Worm (Caenorhabditis elegans) whole organism, late embryonic: ENCODE results near the gene ZK1248.17.

ENCODE experiments used
- K09A11.1 ChIP-seq: sonication (generic microtip); optimal IDR thresholded peaks from 2 replicates; lab custom pipeline; 2017; ENCODE audit warnings: antibody characterized with exemption, mild to moderate bottlenecking, missing genetic modification characterization, missing compliant biosample characterization; ENCODE audit not compliant: insufficient read depth
- ama-1 ChIP-seq: fragments of 150-350 bp; optimal IDR thresholded peaks from 2 replicates; lab custom pipeline; 2014
- ceh-24 ChIP-seq: sonication (generic microtip); optimal IDR thresholded peaks from 2 replicates; lab custom pipeline; 2016; ENCODE audit warnings: mild to moderate bottlenecking, missing genetic modification characterization, missing compliant biosample characterization
- che-1 ChIP-seq: sonication (generic microtip); optimal IDR thresholded peaks from 2 replicates; lab custom pipeline; 2016; ENCODE audit warnings: mild to moderate bottlenecking, missing genetic modification characterization, missing compliant biosample characterization
- dmd-4 ChIP-seq: sonication (generic microtip); optimal IDR thresholded peaks from 2 replicates; lab custom pipeline; 2016; ENCODE audit warnings: borderline replicate concordance, missing genetic modification characterization, missing compliant biosample characterization
- mec-3 ChIP-seq: sonication (generic microtip); optimal IDR thresholded peaks from 2 replicates; lab custom pipeline; 2016; ENCODE audit warnings: borderline replicate concordance, missing genetic modification characterization, missing compliant biosample characterization
- nfya-1 ChIP-seq: sonication (generic microtip); optimal IDR thresholded peaks from 2 replicates; lab custom pipeline; 2017; ENCODE audit warnings: missing genetic modification characterization, mild to moderate bottlenecking, missing compliant biosample characterization, antibody characterized with exemption, moderate library complexity
- pag-3 ChIP-seq: sonication (generic microtip); optimal IDR thresholded peaks from 2 replicates; lab custom pipeline; 2016; ENCODE audit warnings: missing compliant biosample characterization, missing genetic modification characterization, borderline replicate concordance
- pax-1 ChIP-seq: fragments of 150-350 bp; optimal IDR thresholded peaks from 2 replicates; lab custom pipeline; 2014; ENCODE audit warnings: missing biosample characterization, missing genetic modification characterization
- pha-2 ChIP-seq: sonication (generic microtip); optimal IDR thresholded peaks from 2 replicates; lab custom pipeline; 2017; ENCODE audit warnings: mild to moderate bottlenecking, missing genetic modification characterization, missing compliant biosample characterization
- sox-2 ChIP-seq: fragments of 200-800 bp; sonication (Bioruptor generic); IDR thresholded peaks from 2 replicates; pipeline ENCODE4 v1.3.6; 2022; ENCODE audit warnings: missing genetic modification reagents, missing genetic modification characterization, missing compliant biosample characterization
- syd-9 ChIP-seq: sonication (generic microtip); optimal IDR thresholded peaks from 2 replicates; lab custom pipeline; 2016; ENCODE audit warnings: mild to moderate bottlenecking, missing genetic modification characterization, moderate library complexity, missing compliant biosample characterization
- unc-55 ChIP-seq: sonication (generic microtip); optimal IDR thresholded peaks from 2 replicates; lab custom pipeline; 2017; ENCODE audit warnings: missing biosample characterization, missing genetic modification reagents, missing genetic modification characterization

- TF ChIP-seq pax-1 (tag; lab: Kevin White, UChicago) (no peak), ama-1 (no peak), K09A11.1 (tag; lab: Kevin White, UChicago) (no peak), ceh-24 (no peak), nfya-1 (tag; lab: Kevin White, UChicago) (no peak), dmd-4 (tag; lab: Kevin White, UChicago) (no peak), che-1 (tag; lab: Kevin White, UChicago) (no peak), unc-55 (no peak), sox-2 (GFP tag; lab: Robert Waterston, UW) (no peak), syd-9 (tag; lab: Kevin White, UChicago) (no peak), mec-3 (tag; lab: Kevin White, UChicago) (no peak), pag-3 (tag; lab: Kevin White, UChicago) (no peak), pha-2 (no peak)
Observed at ce11 chrII:5853261-5853660, 7.9 kb upstream of the ZK1248.17 start.
